Worm (Caenorhabditis elegans) whole organism, L4 larva: Measurements from ENCODE around the gene ZK354.6.

Source experiments
- ZK546.5 ChIP-seq, 2 experiments: sonication (generic microtip); optimal IDR thresholded peaks; 2 replicates each; lab custom pipeline; 2017; ENCODE audit warnings: missing biosample characterization in 2 of 2, missing genetic modification characterization in 2 of 2
- aha-1 ChIP-seq: fragments of 150-350 bp; peaks from one replicate; lab custom pipeline; 2014; ENCODE audit warnings: missing biosample characterization, missing genetic modification characterization
- dpl-1 ChIP-seq: fragments of 150-350 bp; optimal IDR thresholded peaks from 2 replicates; lab custom pipeline; 2014; ENCODE audit warnings: missing biosample characterization, missing genetic modification reagents, missing genetic modification characterization
- lin-15B ChIP-seq: fragments of 150-350 bp; sonication (generic microtip); optimal IDR thresholded peaks from 3 replicates; lab custom pipeline; 2014; ENCODE audit warnings: missing biosample characterization, missing genetic modification characterization
- lin-29 ChIP-seq: fragments of 200-800 bp; sonication (Bioruptor generic); IDR thresholded peaks from 2 replicates; pipeline ENCODE4 v1.3.6; 2022; ENCODE audit warnings: missing genetic modification reagents, missing genetic modification characterization, missing compliant biosample characterization
- lsy-2 ChIP-seq, 2 experiments: fragments of 150-350 bp in 1 of 2; sonication (generic microtip) in 1 of 2; optimal IDR thresholded peaks; 2 replicates each; lab custom pipeline; 2014 to 2017; ENCODE audit warnings: missing biosample characterization in 2 of 2, missing genetic modification characterization in 2 of 2
- nhr-77 ChIP-seq: fragments of 150-350 bp; optimal IDR thresholded peaks from 2 replicates; lab custom pipeline; 2014; ENCODE audit warnings: missing biosample characterization, missing genetic modification characterization
- ztf-11 ChIP-seq: fragments of 150-350 bp; optimal IDR thresholded peaks from 2 replicates; lab custom pipeline; 2014; ENCODE audit warnings: missing biosample characterization, missing genetic modification characterization

- TF ChIP-seq nhr-77, result no peak
- no peak for TF ChIP-seq dpl-1 (GFP tag; lab: Kevin White, UChicago)
- no peak for TF ChIP-seq lsy-2 (tag; optimal IDR thresholded peaks at IDR 0.05; lab: Kevin White, UChicago)
- TF ChIP-seq lin-15B (tag; lab: Kevin White, UChicago), result no peak
- no peak for TF ChIP-seq lin-29
- TF ChIP-seq ZK546.5 (tag; optimal IDR thresholded peaks at IDR 0.05; lab: Kevin White, UChicago), result no peak
- TF ChIP-seq ztf-11 (tag; lab: Kevin White, UChicago), result no peak
- no peak for TF ChIP-seq aha-1
These were observed 15.9 kb downstream of the ZK354.6 start for ce11 chrIV:5281457-5281856.
